Fruit fly (Drosophila melanogaster) whole organism, prepupa: Measurements from ENCODE around the gene CG18420.

Source experiments
- Blimp-1 ChIP-seq: fragments of 200-800 bp; sonication (Bioruptor generic); optimal IDR thresholded peaks from 3 replicates; lab custom pipeline; 2017; ENCODE audit warnings: missing biosample characterization, missing genetic modification characterization, mild to moderate bottlenecking, moderate library complexity, missing genetic modification reagents
- CG10631 ChIP-seq: fragments of 200-800 bp; sonication (Bioruptor generic); optimal IDR thresholded peaks from 2 replicates; lab custom pipeline; 2016; ENCODE audit warnings: missing biosample characterization, missing genetic modification characterization
- CG10669 ChIP-seq: fragments of 200-800 bp; sonication (Bioruptor generic); optimal IDR thresholded peaks from 3 replicates; lab custom pipeline; 2018; ENCODE audit warnings: missing biosample characterization, mild to moderate bottlenecking, missing genetic modification characterization, moderate library complexity
- CG16779 ChIP-seq: fragments of 200-800 bp; sonication (Bioruptor generic); optimal IDR thresholded peaks from 3 replicates; lab custom pipeline; 2017; ENCODE audit warnings: missing biosample characterization, mild to moderate bottlenecking, missing genetic modification characterization
- CG3032 ChIP-seq: fragments of 200-800 bp; optimal IDR thresholded peaks from 2 replicates; lab custom pipeline; 2019; ENCODE audit warnings: missing biosample characterization, mild to moderate bottlenecking, missing genetic modification characterization, moderate library complexity
- CG31627 ChIP-seq: fragments of 200-800 bp; sonication (Bioruptor generic); optimal IDR thresholded peaks from 3 replicates; lab custom pipeline; 2016; ENCODE audit warnings: missing biosample characterization, missing genetic modification characterization
- CG32006 ChIP-seq: fragments of 200-800 bp; sonication (Bioruptor generic); optimal IDR thresholded peaks from 3 replicates; lab custom pipeline; 2017; ENCODE audit warnings: missing biosample characterization, mild to moderate bottlenecking, missing genetic modification characterization
- CG3919 ChIP-seq: fragments of 200-800 bp; sonication (Bioruptor generic); optimal IDR thresholded peaks from 3 replicates; lab custom pipeline; 2016; ENCODE audit warnings: missing biosample characterization, missing genetic modification characterization
- CG4318 ChIP-seq: fragments of 200-800 bp; sonication (Bioruptor generic); optimal IDR thresholded peaks from 3 replicates; lab custom pipeline; 2017; ENCODE audit warnings: missing biosample characterization, mild to moderate bottlenecking, missing genetic modification characterization
- CG6163 ChIP-seq: fragments of 200-800 bp; sonication (Bioruptor generic); IDR thresholded peaks from 3 replicates; pipeline ENCODE4 v1.3.6; 2022; ENCODE audit warnings: missing biosample characterization, missing genetic modification characterization
- CG6276 ChIP-seq: fragments of 200-800 bp; sonication (Bioruptor generic); optimal IDR thresholded peaks from 2 replicates; lab custom pipeline; 2017; ENCODE audit warnings: missing biosample characterization, mild to moderate bottlenecking, missing genetic modification characterization
- CG7368 ChIP-seq: fragments of 200-800 bp; sonication (Bioruptor generic); optimal IDR thresholded peaks from 3 replicates; lab custom pipeline; 2016; ENCODE audit warnings: missing biosample characterization, missing genetic modification characterization
- Eip93F ChIP-seq: fragments of 200-800 bp; sonication (Bioruptor generic); optimal IDR thresholded peaks from 2 replicates; lab custom pipeline; 2016; ENCODE audit warnings: missing biosample characterization, mild to moderate bottlenecking, missing genetic modification characterization
- Gug ChIP-seq: fragments of 200-800 bp; sonication (Bioruptor generic); IDR thresholded peaks from 2 replicates; pipeline ENCODE4 v1.3.6; 2022; ENCODE audit warnings: missing biosample characterization, missing genetic modification characterization
- Lpt ChIP-seq: fragments of 200-800 bp; sonication (Bioruptor generic); optimal IDR thresholded peaks from 3 replicates; lab custom pipeline; 2016; ENCODE audit warnings: missing biosample characterization, missing genetic modification characterization
- Met ChIP-seq: fragments of 200-800 bp; sonication (Bioruptor generic); optimal IDR thresholded peaks from 3 replicates; lab custom pipeline; 2016; ENCODE audit warnings: missing biosample characterization, missing genetic modification characterization
- OdsH ChIP-seq: fragments of 200-800 bp; sonication (Bioruptor generic); optimal IDR thresholded peaks from 3 replicates; lab custom pipeline; 2016; ENCODE audit warnings: missing biosample characterization, missing genetic modification characterization
- achi ChIP-seq: fragments of 200-800 bp; sonication (Bioruptor generic); optimal IDR thresholded peaks from 3 replicates; lab custom pipeline; 2016; ENCODE audit warnings: missing biosample characterization, missing genetic modification characterization
- acj6 ChIP-seq: fragments of 200-800 bp; sonication (Bioruptor generic); optimal IDR thresholded peaks from 3 replicates; lab custom pipeline; 2016; ENCODE audit warnings: missing biosample characterization, missing genetic modification characterization
- cyc ChIP-seq: fragments of 200-800 bp; sonication (Bioruptor generic); optimal IDR thresholded peaks from 3 replicates; lab custom pipeline; 2016; ENCODE audit warnings: missing biosample characterization, missing genetic modification characterization
- eg ChIP-seq: fragments of 200-800 bp; sonication (Bioruptor generic); IDR thresholded peaks from 3 replicates; pipeline ENCODE4 v1.3.6; 2022; ENCODE audit warnings: missing biosample characterization, missing genetic modification characterization
- net ChIP-seq: fragments of 200-800 bp; sonication (Bioruptor generic); optimal IDR thresholded peaks from 3 replicates; lab custom pipeline; 2016; ENCODE audit warnings: missing biosample characterization, missing genetic modification characterization
- pdm3 ChIP-seq: fragments of 200-800 bp; sonication (Bioruptor generic); optimal IDR thresholded peaks from 3 replicates; lab custom pipeline; 2016; ENCODE audit warnings: missing biosample characterization, missing genetic modification characterization
- ss ChIP-seq, 2 experiments: fragments of 200-800 bp; sonication (Bioruptor generic); optimal IDR thresholded peaks; 2 replicates in 1 of 2; 3 replicates in 1 of 2; lab custom pipeline; 2017 to 2018; ENCODE audit warnings: mild to moderate bottlenecking in 2 of 2, missing biosample characterization in 2 of 2, missing genetic modification characterization in 2 of 2, moderate library complexity in 1 of 2
- svp ChIP-seq: fragments of 200-800 bp; sonication (Bioruptor generic); peaks from one replicate; lab custom pipeline; 2016; ENCODE audit warnings: missing biosample characterization, missing genetic modification characterization
- vri ChIP-seq: fragments of 200-800 bp; sonication (Bioruptor generic); optimal IDR thresholded peaks from 3 replicates; lab custom pipeline; 2016; ENCODE audit warnings: missing biosample characterization, mild to moderate bottlenecking, missing genetic modification characterization

Gene CG18420

DNA sequence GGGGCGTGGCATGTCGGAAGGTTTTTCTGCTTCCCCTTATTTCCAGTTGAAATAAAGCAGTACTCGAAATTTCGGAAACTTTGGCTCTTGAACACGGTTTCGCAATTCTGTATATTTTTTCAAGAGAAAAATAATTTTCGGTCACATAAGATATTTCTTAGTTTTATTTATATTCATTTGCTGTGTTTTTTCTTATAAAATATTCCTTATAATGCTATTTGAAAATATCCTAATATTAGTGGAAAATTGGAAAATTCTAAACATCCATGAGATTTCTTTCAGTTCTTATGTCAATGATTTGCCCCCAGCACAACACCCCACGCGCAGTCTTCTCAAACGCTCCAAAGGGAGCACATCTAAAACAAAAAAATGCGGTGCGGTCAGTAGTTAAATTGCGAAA, 36.0 kb downstream of the CG18420 start, which contains the start of gene CG4691:
TSS of gene CG4691 (plus strand) at position 301 of the 400 bp plus-strand sequence.
- TF ChIP-seq acj6 (GFP tag; lab: Kevin White, UChicago), result no peak
- TF ChIP-seq CG32006, result no peak
- no peak for TF ChIP-seq vri (GFP tag; lab: Kevin White, UChicago)
- no peak for TF ChIP-seq OdsH (GFP tag; lab: Kevin White, UChicago)
- TF ChIP-seq CG10669 (GFP tag; lab: Kevin White, UChicago), result no peak
- no peak for TF ChIP-seq CG16779 (tag; lab: Kevin White, UChicago)
- TF ChIP-seq cyc (GFP tag; lab: Kevin White, UChicago), result no peak
- no peak for TF ChIP-seq Lpt (GFP tag; lab: Kevin White, UChicago)
- no peak for TF ChIP-seq CG7368 (GFP tag; lab: Kevin White, UChicago)
- no peak for TF ChIP-seq Gug (GFP tag; lab: Robert Waterston, UW)
- TF ChIP-seq CG6163 (GFP tag; lab: Robert Waterston, UW), result no peak
- TF ChIP-seq, all 60 proteins: peak for 0

DNA sequence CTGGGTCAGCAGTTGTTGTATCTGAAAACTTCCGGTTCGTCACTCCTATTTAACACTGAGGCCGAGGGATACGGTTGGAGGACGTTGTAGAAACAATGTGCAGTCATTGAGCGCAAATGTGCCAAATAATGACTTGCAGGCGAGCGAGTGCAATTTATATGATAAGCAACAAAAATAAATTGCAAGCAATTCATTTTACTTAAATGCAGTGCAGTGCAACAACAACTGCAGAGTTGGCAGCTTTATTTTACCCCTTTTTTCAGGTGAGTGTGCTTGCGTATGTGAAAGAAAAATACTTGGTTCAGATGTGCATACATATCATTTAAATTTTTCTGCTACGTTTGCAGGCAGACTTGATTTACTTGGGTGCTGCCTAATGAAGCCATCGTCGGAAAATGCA, 50.4 kb downstream of the CG18420 start:
- TF ChIP-seq CG4318 (GFP tag; lab: Kevin White, UChicago) (no peak), OdsH (GFP tag; lab: Kevin White, UChicago) (no peak), CG3032 (tag; lab: Kevin White, UChicago) (no peak), CG32006 (no peak), Met (GFP tag; lab: Kevin White, UChicago) (no peak), Eip93F (no peak), CG6276 (GFP tag; lab: Kevin White, UChicago) (no peak), eg (GFP tag; lab: Robert Waterston, UW) (no peak), CG10631 (GFP tag; lab: Kevin White, UChicago) (no peak), CG3919 (no peak)
- TF ChIP-seq, all 60 proteins: peak for 0

DNA sequence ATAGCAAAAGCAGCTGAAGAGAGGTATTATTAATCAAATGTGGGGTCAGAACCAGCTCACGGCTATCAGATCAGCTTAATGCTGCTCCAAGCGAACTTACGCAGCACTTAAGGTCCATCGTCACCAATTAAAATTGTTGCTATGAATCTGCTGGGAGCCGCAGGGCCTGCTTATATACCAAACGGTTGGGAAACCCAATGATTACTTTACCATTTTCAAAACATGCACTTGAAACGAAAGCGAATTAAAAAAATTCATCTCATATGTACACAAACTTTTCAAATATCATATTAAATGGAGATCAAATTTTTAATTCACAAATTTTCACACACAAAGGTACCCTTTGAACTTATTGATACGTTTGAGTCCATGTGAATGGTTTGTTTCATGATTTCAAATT, 51.4 kb downstream of the CG18420 start, which contains the start of gene CG42587:
TSS of gene CG42587 (minus strand) at position 143 of the 400 bp plus-strand sequence.
- no peak for TF ChIP-seq CG31627 (GFP tag; lab: Kevin White, UChicago)
- TF ChIP-seq CG3919, result no peak
- no peak for TF ChIP-seq ss (GFP tag; optimal IDR thresholded peaks at IDR 0.05; lab: Kevin White, UChicago)
- peak; percentile 70 for TF ChIP-seq svp (GFP tag; lab: Kevin White, UChicago)
- TF ChIP-seq CG10669 (GFP tag; lab: Kevin White, UChicago), result no peak
- no peak for TF ChIP-seq Blimp-1
- no peak for TF ChIP-seq achi
- TF ChIP-seq pdm3 (GFP tag; lab: Kevin White, UChicago), result no peak
- no peak for TF ChIP-seq net (GFP tag; lab: Kevin White, UChicago)
- TF ChIP-seq, all 60 proteins: peak for 1
